Fruit fly (Drosophila melanogaster) whole organism, embryonic: ENCODE measurements around the gene Col4a1.

Experiments used
- CG11696 ChIP-seq: fragments of 200-800 bp; sonication (Bioruptor generic); IDR thresholded peaks from 2 replicates; pipeline ENCODE4 v1.3.6; 2022; ENCODE audit warnings: missing biosample characterization, missing genetic modification characterization
- CG12391 ChIP-seq: fragments of 200-800 bp; sonication (Bioruptor generic); optimal IDR thresholded peaks from 3 replicates; lab custom pipeline; 2018; ENCODE audit warnings: missing biosample characterization, mild to moderate bottlenecking, missing genetic modification characterization, moderate library complexity
- CG15601 ChIP-seq: fragments of 200-800 bp; sonication (Bioruptor generic); optimal IDR thresholded peaks from 3 replicates; lab custom pipeline; 2019; ENCODE audit warnings: missing biosample characterization, mild to moderate bottlenecking, missing genetic modification characterization, moderate library complexity
- CG16779 ChIP-seq: fragments of 200-800 bp; sonication (Bioruptor generic); IDR thresholded peaks from 2 replicates; pipeline ENCODE4 v1.3.6; 2022; ENCODE audit warnings: missing biosample characterization, missing genetic modification characterization
- CG16813 ChIP-seq: fragments of 200-800 bp; sonication (Bioruptor generic); IDR thresholded peaks from 3 replicates; pipeline ENCODE4 v1.3.6; 2022; ENCODE audit warnings: missing biosample characterization, missing genetic modification characterization; ENCODE audit not compliant: partially characterized antibody
- CG16815 ChIP-seq: fragments of 200-800 bp; sonication (Bioruptor generic); optimal IDR thresholded peaks from 3 replicates; lab custom pipeline; 2017; ENCODE audit warnings: missing biosample characterization, mild to moderate bottlenecking, missing genetic modification characterization
- CG17385 ChIP-seq: fragments of 200-800 bp; sonication (Bioruptor generic); optimal IDR thresholded peaks from 3 replicates; lab custom pipeline; 2018; ENCODE audit warnings: missing biosample characterization, mild to moderate bottlenecking, missing genetic modification characterization
- CG17912 ChIP-seq: fragments of 200-800 bp; sonication (Bioruptor generic); optimal IDR thresholded peaks from 2 replicates; lab custom pipeline; 2018; ENCODE audit warnings: missing biosample characterization, mild to moderate bottlenecking, missing genetic modification characterization
- CG1832 ChIP-seq: fragments of 200-800 bp; sonication (Bioruptor generic); optimal IDR thresholded peaks from 2 replicates; lab custom pipeline; 2017; ENCODE audit warnings: missing biosample characterization, mild to moderate bottlenecking, missing genetic modification characterization, inconsistent platforms
- CG31224 ChIP-seq: fragments of 200-800 bp; sonication (Bioruptor generic); IDR thresholded peaks from 2 replicates; pipeline ENCODE4 v1.3.6; 2022; ENCODE audit warnings: missing biosample characterization, missing genetic modification characterization
- CG32767 ChIP-seq: fragments of 200-800 bp; sonication (Bioruptor generic); IDR thresholded peaks from 2 replicates; pipeline ENCODE4 v1.3.6; 2022; ENCODE audit warnings: missing biosample characterization, missing genetic modification characterization
- CG3726 ChIP-seq: fragments of 200-800 bp; sonication (Bioruptor generic); IDR thresholded peaks from 3 replicates; pipeline ENCODE4, ENCODE4 v1.3.6; 2022; ENCODE audit warnings: missing biosample characterization, missing genetic modification characterization
- CG4404 ChIP-seq: fragments of 200-800 bp; sonication (Bioruptor generic); IDR thresholded peaks from 2 replicates; pipeline ENCODE4 v1.3.6; 2022; ENCODE audit warnings: missing biosample characterization, missing genetic modification characterization
- CG6654 ChIP-seq: fragments of 200-800 bp; sonication (Bioruptor generic); optimal IDR thresholded peaks from 2 replicates; lab custom pipeline; 2017; ENCODE audit warnings: missing biosample characterization, mild to moderate bottlenecking, missing genetic modification characterization
- CG6854 ChIP-seq: fragments of 200-800 bp; sonication (Bioruptor generic); optimal IDR thresholded peaks from 3 replicates; lab custom pipeline; 2017; ENCODE audit warnings: missing biosample characterization, mild to moderate bottlenecking, missing genetic modification characterization
- CG7928 ChIP-seq: fragments of 200-800 bp; sonication (Bioruptor generic); optimal IDR thresholded peaks from 2 replicates; lab custom pipeline; 2017; ENCODE audit warnings: missing biosample characterization, mild to moderate bottlenecking, missing genetic modification characterization
- CG8281 ChIP-seq: fragments of 200-800 bp; sonication (Bioruptor generic); optimal IDR thresholded peaks from 2 replicates; lab custom pipeline; 2018; ENCODE audit warnings: missing biosample characterization, mild to moderate bottlenecking, missing genetic modification characterization, moderate library complexity
- CG9215 ChIP-seq: fragments of 200-800 bp; sonication (Bioruptor generic); IDR thresholded peaks from 2 replicates; pipeline ENCODE4 v1.3.6; 2022; ENCODE audit warnings: missing biosample characterization, missing genetic modification characterization
- CG9797 ChIP-seq: fragments of 200-800 bp; sonication (Bioruptor generic); optimal IDR thresholded peaks from 3 replicates; lab custom pipeline; 2018; ENCODE audit warnings: missing biosample characterization, mild to moderate bottlenecking, missing genetic modification characterization
- Dad ChIP-seq: fragments of 200-800 bp; sonication (Bioruptor generic); optimal IDR thresholded peaks from 3 replicates; lab custom pipeline; 2016; ENCODE audit warnings: missing biosample characterization, missing genetic modification characterization
- Dek ChIP-seq: fragments of 200-800 bp; sonication (Bioruptor generic); optimal IDR thresholded peaks from 3 replicates; lab custom pipeline; 2019; ENCODE audit warnings: missing biosample characterization, mild to moderate bottlenecking, missing genetic modification characterization, moderate library complexity
- Drgx ChIP-seq: fragments of 200-800 bp; sonication (Bioruptor generic); IDR thresholded peaks from 2 replicates; pipeline ENCODE4 v1.3.6; 2022; ENCODE audit warnings: missing biosample characterization, missing genetic modification characterization
- Fer2 ChIP-seq: fragments of 200-800 bp; sonication (Bioruptor generic); optimal IDR thresholded peaks from 2 replicates; lab custom pipeline; 2018; ENCODE audit warnings: missing biosample characterization, mild to moderate bottlenecking, missing genetic modification characterization, moderate library complexity
- GATAe ChIP-seq: fragments of 200-800 bp; sonication (Bioruptor generic); conservative IDR thresholded peaks from 2 replicates; pipeline ENCODE4 v1.3.6; 2022; ENCODE audit warnings: missing biosample characterization, missing genetic modification characterization
- Hand ChIP-seq: fragments of 200-800 bp; sonication (Bioruptor generic); optimal IDR thresholded peaks from 2 replicates; lab custom pipeline; 2017; ENCODE audit warnings: mild to moderate bottlenecking, missing biosample characterization, missing genetic modification reagents, missing genetic modification characterization
- Optix ChIP-seq: fragments of 200-800 bp; sonication (Bioruptor generic); IDR thresholded peaks from 3 replicates; pipeline ENCODE4 v1.3.6; 2022; ENCODE audit warnings: missing biosample characterization, missing genetic modification characterization
- Scr ChIP-seq: fragments of 200-800 bp; sonication (Bioruptor generic); IDR thresholded peaks from 2 replicates; pipeline ENCODE4 v1.3.6; 2022; ENCODE audit warnings: missing biosample characterization, missing genetic modification characterization; ENCODE audit not compliant: partially characterized antibody
- Side ChIP-seq: fragments of 200-800 bp; sonication (Bioruptor generic); optimal IDR thresholded peaks from 2 replicates; lab custom pipeline; 2016; ENCODE audit warnings: missing biosample characterization, missing genetic modification characterization
- Sin3A ChIP-seq: fragments of >200 bp; optimal IDR thresholded peaks from 2 replicates; lab custom pipeline; 2018
- amos ChIP-seq: fragments of 200-800 bp; sonication (Bioruptor generic); IDR thresholded peaks from 2 replicates; pipeline ENCODE4 v1.3.6; 2022; ENCODE audit warnings: missing biosample characterization, missing genetic modification characterization; ENCODE audit not compliant: partially characterized antibody
- bab2 ChIP-seq: fragments of 200-800 bp; sonication (Bioruptor generic); optimal IDR thresholded peaks from 2 replicates; lab custom pipeline; 2016; ENCODE audit warnings: missing biosample characterization, missing genetic modification characterization
- bowl ChIP-seq: fragments of 200-800 bp; sonication (Bioruptor generic); IDR thresholded peaks from 2 replicates; pipeline ENCODE4 v1.3.6; 2022; ENCODE audit warnings: missing biosample characterization, missing genetic modification characterization
- da ChIP-seq: fragments of 200-800 bp; sonication (Bioruptor generic); optimal IDR thresholded peaks from 2 replicates; lab custom pipeline; 2016; ENCODE audit warnings: missing biosample characterization, missing genetic modification characterization
- dimm ChIP-seq: fragments of 200-800 bp; sonication (Bioruptor generic); IDR thresholded peaks from 2 replicates; pipeline ENCODE4 v1.3.6; 2022; ENCODE audit warnings: missing biosample characterization, missing genetic modification characterization
- en ChIP-seq: fragments of 200-800 bp; sonication (Bioruptor generic); optimal IDR thresholded peaks from 2 replicates; lab custom pipeline; 2016; ENCODE audit warnings: missing biosample characterization, missing genetic modification characterization
- fd96Cb ChIP-seq: fragments of 200-800 bp; sonication (Bioruptor generic); optimal IDR thresholded peaks from 2 replicates; lab custom pipeline; 2018; ENCODE audit warnings: missing biosample characterization, mild to moderate bottlenecking, missing genetic modification characterization, moderate library complexity
- gem ChIP-seq: fragments of 200-800 bp; sonication (Bioruptor generic); optimal IDR thresholded peaks from 2 replicates; lab custom pipeline; 2019; ENCODE audit warnings: missing biosample characterization, mild to moderate bottlenecking, missing genetic modification characterization, moderate library complexity
- gfzf ChIP-seq: fragments of 200-800 bp; sonication (Bioruptor generic); optimal IDR thresholded peaks from 2 replicates; lab custom pipeline; 2016; ENCODE audit warnings: missing biosample characterization, mild to moderate bottlenecking, missing genetic modification characterization, moderate library complexity
- gro ChIP-seq: fragments of 200-800 bp; sonication (Bioruptor generic); optimal IDR thresholded peaks from 2 replicates; lab custom pipeline; 2016; ENCODE audit warnings: missing biosample characterization, missing genetic modification characterization
- mld ChIP-seq: fragments of 200-800 bp; sonication (Bioruptor generic); IDR thresholded peaks from 3 replicates; pipeline ENCODE4 v1.3.6; 2022; ENCODE audit warnings: missing biosample characterization, missing genetic modification characterization; ENCODE audit not compliant: partially characterized antibody
- phol ChIP-seq: fragments of 200-800 bp; sonication (Bioruptor generic); optimal IDR thresholded peaks from 3 replicates; lab custom pipeline; 2018; ENCODE audit warnings: missing biosample characterization, mild to moderate bottlenecking, missing genetic modification characterization, moderate library complexity
- prd ChIP-seq, 3 experiments: fragments of >200 bp in 2 of 3; fragments of 200-800 bp in 1 of 3; sonication (Bioruptor generic) in 1 of 3; optimal IDR thresholded peaks in 2 of 3; IDR thresholded peaks in 1 of 3; 2 replicates in 2 of 3; 3 replicates in 1 of 3; pipeline versions ENCODE4 v1.3.6 to Lab custom; 2017 to 2022; ENCODE audit warnings: missing biosample characterization in 1 of 3, missing genetic modification characterization in 1 of 3
- pum ChIP-seq: fragments of 200-800 bp; sonication (Bioruptor generic); optimal IDR thresholded peaks from 2 replicates; lab custom pipeline; 2016; ENCODE audit warnings: missing biosample characterization, missing genetic modification characterization
- ranshi ChIP-seq: fragments of 200-800 bp; sonication (Bioruptor generic); IDR thresholded peaks from 2 replicates; pipeline ENCODE4 v1.3.6; 2022; ENCODE audit warnings: missing biosample characterization, missing genetic modification characterization
- seq ChIP-seq: fragments of 200-800 bp; sonication (Bioruptor generic); IDR thresholded peaks from 2 replicates; pipeline ENCODE4 v1.3.6; 2022; ENCODE audit warnings: missing biosample characterization, missing genetic modification characterization
- sqz ChIP-seq: fragments of 200-800 bp; sonication (Bioruptor generic); optimal IDR thresholded peaks from 3 replicates; lab custom pipeline; 2018; ENCODE audit warnings: missing biosample characterization, mild to moderate bottlenecking, missing genetic modification characterization
- sr ChIP-seq: fragments of 200-800 bp; sonication (Bioruptor generic); IDR thresholded peaks from 3 replicates; pipeline ENCODE4 v1.3.6; 2022; ENCODE audit warnings: missing biosample characterization, missing genetic modification characterization
- tll ChIP-seq, 2 experiments: fragments of 200-800 bp in 1 of 2; fragments of >200 bp in 1 of 2; sonication (Bioruptor generic) in 1 of 2; optimal IDR thresholded peaks; 2 replicates each; lab custom pipeline; 2017 to 2019; ENCODE audit warnings: missing biosample characterization in 2 of 2, missing genetic modification characterization in 2 of 2, mild to moderate bottlenecking in 1 of 2, moderate library complexity in 1 of 2
- yki ChIP-seq: fragments of >200 bp; optimal IDR thresholded peaks from 3 replicates; lab custom pipeline; 2018

Gene Col4a1

DNA sequence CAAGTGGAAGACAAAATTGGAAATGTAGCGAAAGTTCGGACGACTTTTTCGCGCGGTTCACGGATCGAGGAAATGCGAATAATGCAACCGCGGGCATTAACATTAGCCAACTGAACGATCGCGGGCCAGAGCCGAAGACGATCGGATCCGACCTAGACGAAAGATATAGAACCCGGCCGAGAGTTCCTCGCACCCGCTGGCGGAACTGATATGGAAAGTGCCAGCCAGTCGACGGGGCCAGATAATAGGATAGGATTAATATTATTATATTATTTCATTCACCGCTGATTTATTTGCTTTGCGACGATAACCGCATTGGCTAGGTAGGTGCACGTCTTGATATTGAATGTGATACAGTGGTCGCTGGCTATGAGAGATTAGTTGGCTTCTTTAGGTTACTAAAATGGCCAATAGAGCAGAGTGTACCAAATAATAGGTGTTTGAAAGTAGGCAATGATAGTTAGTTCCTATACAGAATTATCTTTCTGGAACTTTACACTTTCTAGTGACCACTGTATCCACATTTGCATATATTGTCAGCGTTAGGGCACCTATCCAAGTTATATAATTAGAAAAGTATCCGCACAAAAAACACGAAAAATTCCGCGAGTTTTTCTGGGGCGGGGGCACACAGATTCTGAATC lies 29.9 kb upstream of the Col4a1 start (continued):
- 0 out of 2 replicates have a peak, but pooled peaks have one; percentile 25 for TF ChIP-seq dimm (GFP tag; lab: Robert Waterston, UW)
- TF ChIP-seq sqz (GFP tag; lab: Kevin White, UChicago): peak; percentile 21
- TF ChIP-seq CG6854 (GFP tag; lab: Kevin White, UChicago): peak; percentile 36
- peak; percentile 62 for TF ChIP-seq CG16815 (GFP tag; lab: Kevin White, UChicago)
- TF ChIP-seq Sin3A: no peak
- no peak for TF ChIP-seq yki (lab: Kevin White, UChicago)
- TF ChIP-seq Scr (GFP tag; lab: Robert Waterston, UW): no peak
- TF ChIP-seq bowl (GFP tag; lab: Robert Waterston, UW): no peak
- TF ChIP-seq CG8281 (tag; lab: Kevin White, UChicago): peak; percentile 33
- peak; percentile 43 for TF ChIP-seq pum (GFP tag; lab: Kevin White, UChicago)
- TF ChIP-seq CG9215 (GFP tag; lab: Robert Waterston, UW): peak; percentile 55; the same call in 1 of the 2 replicates
- TF ChIP-seq CG15601 (tag; lab: Kevin White, UChicago): peak; percentile 43
- TF ChIP-seq bab2: peak; percentile 50
- TF ChIP-seq Dad (GFP tag; lab: Kevin White, UChicago): peak; percentile 44
- peak; percentile 11 for TF ChIP-seq Hand (GFP tag; lab: Kevin White, UChicago)
- peak; percentile 64; the same call in 2 of the 3 replicates for TF ChIP-seq Optix (GFP tag; lab: Robert Waterston, UW)
- TF ChIP-seq ranshi (GFP tag; lab: Robert Waterston, UW): peak; percentile 70; the same call in 1 of the 2 replicates
- peak; percentile 42 for TF ChIP-seq Dek
- TF ChIP-seq CG1832 (GFP tag; lab: Kevin White, UChicago): no peak
- no peak for TF ChIP-seq da (GFP tag; lab: Kevin White, UChicago)
- TF ChIP-seq Side (GFP tag; lab: Kevin White, UChicago): peak; percentile 52
- TF ChIP-seq GATAe (GFP tag; lab: Robert Waterston, UW): 0 out of 2 replicates have a peak, but pooled peaks have one; percentile 34
- TF ChIP-seq CG16813 (GFP tag; lab: Robert Waterston, UW): no peak
- TF ChIP-seq CG31224 (GFP tag; lab: Robert Waterston, UW): peak; percentile 54; the same call in 1 of the 2 replicates
- peak; percentile 21 for TF ChIP-seq gro (GFP tag; lab: Kevin White, UChicago)
- TF ChIP-seq fd96Cb (tag; lab: Kevin White, UChicago): peak; percentile 76
- TF ChIP-seq en (GFP tag; lab: Kevin White, UChicago): peak; percentile 16
- peak; percentile 75 for TF ChIP-seq gem (tag; lab: Kevin White, UChicago)
- 0 out of 2 replicates have a peak, but pooled peaks have one; percentile 63 for TF ChIP-seq CG16779 (GFP tag; lab: Robert Waterston, UW)
- no peak for TF ChIP-seq gfzf (GFP tag; lab: Kevin White, UChicago)
- TF ChIP-seq tll (GFP tag; optimal IDR thresholded peaks at IDR 0.05; lab: Kevin White, UChicago): no peak
- no peak for TF ChIP-seq CG17912 (GFP tag; lab: Kevin White, UChicago)
- peak; percentile 47; the same call in 1 of the 2 replicates for TF ChIP-seq CG32767
- peak; percentile 74 for TF ChIP-seq phol
- peak; percentile 61 for TF ChIP-seq CG6654 (GFP tag; lab: Kevin White, UChicago)
- no peak for TF ChIP-seq mld (GFP tag; lab: Robert Waterston, UW)
- no peak for TF ChIP-seq CG9797 (GFP tag; lab: Kevin White, UChicago)
- peak; percentile 90 for TF ChIP-seq Drgx (GFP tag; lab: Robert Waterston, UW)
- no peak for TF ChIP-seq prd (optimal IDR thresholded peaks at IDR 0.05; lab: Kevin White, UChicago)
- peak; percentile 87 for TF ChIP-seq prd (GFP tag; IDR thresholded peaks at IDR 0.05; lab: Robert Waterston, UW)
- peak; percentile 60 for TF ChIP-seq CG17385 (GFP tag; lab: Kevin White, UChicago)
- TF ChIP-seq amos (GFP tag; lab: Robert Waterston, UW): no peak
- TF ChIP-seq sr (GFP tag; lab: Robert Waterston, UW): peak; percentile 22; the same call in 1 of the 3 replicates
- TF ChIP-seq CG4404 (GFP tag; lab: Robert Waterston, UW): peak; percentile 78
- peak; percentile 40 for TF ChIP-seq Fer2
- 0 out of 3 replicates have a peak, but pooled peaks have one; percentile 51 for TF ChIP-seq CG3726 (GFP tag; lab: Robert Waterston, UW)
- peak; percentile 44; the same call in 1 of the 2 replicates for TF ChIP-seq seq (GFP tag; lab: Robert Waterston, UW)
- no peak; the same call in 1 of the 2 replicates for TF ChIP-seq CG11696 (GFP tag; lab: Robert Waterston, UW)
- TF ChIP-seq CG7928 (GFP tag; lab: Kevin White, UChicago): peak; percentile 23
- peak; percentile 60 for TF ChIP-seq CG12391 (tag; lab: Kevin White, UChicago)
